Worm (Caenorhabditis elegans): Measurements from ENCODE around the gene Y6E2A.5.

ce11 chrV:15712385-15712784 lies 6.1 kb downstream of the Y6E2A.5 start:
- TF ChIP-seq lin-15B (tag; optimal IDR thresholded peaks at IDR 0.05) (no peak), skn-1 (tag; optimal IDR thresholded peaks at IDR 0.05) (no peak), lsy-2 (tag; optimal IDR thresholded peaks at IDR 0.05) (no peak), nhr-47 (tag; optimal IDR thresholded peaks at IDR 0.05) (no peak), unc-62 (GFP tag; optimal IDR thresholded peaks at IDR 0.05) (no peak), lin-35 (GFP tag; optimal IDR thresholded peaks at IDR 0.05) (no peak), lir-3 (tag; optimal IDR thresholded peaks at IDR 0.05; ENCODE audit: poor library complexity) (no peak), ama-1 (optimal IDR thresholded peaks at IDR 0.05) (no peak), nhr-237 (tag; optimal IDR thresholded peaks at IDR 0.05) (no peak)
